Worm (Caenorhabditis elegans) whole organism, young adult: Measurements from ENCODE around the gene feh-1.
A peak's percentile ranks its signal among the peaks of the same experiment; 100 is the strongest.

Experiments
- B0019.2 ChIP-seq: fragments of 200-800 bp; sonication (Bioruptor generic); conservative IDR thresholded peaks from 2 replicates; pipeline ENCODE4 v1.3.6; 2022; ENCODE audit warnings: missing genetic modification reagents, missing genetic modification characterization, missing compliant biosample characterization
- B0035.1 ChIP-seq: sonication (generic microtip); optimal IDR thresholded peaks from 2 replicates; lab custom pipeline; 2016; ENCODE audit warnings: missing genetic modification characterization, mild to moderate bottlenecking, missing compliant biosample characterization, missing genotype, missing genetic modification reagents
- C17E4.6 ChIP-seq: fragments of 200-800 bp; sonication (Bioruptor generic); IDR thresholded peaks from 2 replicates; pipeline ENCODE4 v1.3.6; 2022; ENCODE audit warnings: missing genetic modification reagents, missing genetic modification characterization, missing compliant biosample characterization
- F10E7.11 ChIP-seq: sonication (generic microtip); optimal IDR thresholded peaks from 2 replicates; lab custom pipeline; 2017; ENCODE audit warnings: mild to moderate bottlenecking, missing genetic modification characterization, moderate library complexity, missing compliant biosample characterization
- F23B12.7 ChIP-seq: sonication (generic microtip); optimal IDR thresholded peaks from 2 replicates; lab custom pipeline; 2017; ENCODE audit warnings: missing genetic modification characterization, mild to moderate bottlenecking, missing compliant biosample characterization, antibody characterized with exemption, moderate library complexity; ENCODE audit not compliant: insufficient read depth
- F33H1.4 ChIP-seq: fragments of 200-800 bp; sonication (Bioruptor generic); IDR thresholded peaks from 2 replicates; pipeline ENCODE4 v1.3.6; 2022; ENCODE audit warnings: missing genetic modification reagents, missing genetic modification characterization, missing compliant biosample characterization
- F37B4.10 ChIP-seq: fragments of 200-800 bp; sonication (Bioruptor generic); IDR thresholded peaks from 2 replicates; pipeline ENCODE4 v1.3.6; 2022; ENCODE audit warnings: missing genetic modification characterization, missing compliant biosample characterization
- F57C9.4 ChIP-seq: sonication (generic microtip); optimal IDR thresholded peaks from 2 replicates; lab custom pipeline; 2017; ENCODE audit warnings: mild to moderate bottlenecking, missing genetic modification characterization, missing compliant biosample characterization
- T07F8.4 ChIP-seq: sonication (generic microtip); optimal IDR thresholded peaks from 2 replicates; lab custom pipeline; 2016; ENCODE audit warnings: mild to moderate bottlenecking, missing genetic modification characterization, moderate library complexity, missing compliant biosample characterization
- Y67H2A.10 ChIP-seq: fragments of 200-800 bp; sonication (Bioruptor generic); conservative IDR thresholded peaks from 2 replicates; pipeline ENCODE4 v1.3.6; 2022; ENCODE audit warnings: missing genetic modification reagents, missing genetic modification characterization, missing compliant biosample characterization
- Y79H2A.3 ChIP-seq: fragments of 200-800 bp; sonication (Bioruptor generic); conservative IDR thresholded peaks from 2 replicates; pipeline ENCODE4 v1.3.6; 2022; ENCODE audit warnings: missing genetic modification reagents, missing genetic modification characterization, missing compliant biosample characterization
- akir-1 ChIP-seq: fragments of 200-800 bp; sonication (Bioruptor generic); optimal IDR thresholded peaks from 2 replicates; lab custom pipeline; 2018; ENCODE audit warnings: mild to moderate bottlenecking, missing genetic modification characterization, moderate library complexity, missing compliant biosample characterization
- atf-7 ChIP-seq: sonication (generic microtip); optimal IDR thresholded peaks from 2 replicates; lab custom pipeline; 2017; ENCODE audit warnings: mild to moderate bottlenecking, missing genetic modification characterization, missing compliant biosample characterization
- bed-2 ChIP-seq: fragments of 200-800 bp; sonication (Bioruptor generic); IDR thresholded peaks from 2 replicates; pipeline ENCODE4 v1.3.6; 2022; ENCODE audit warnings: missing genetic modification reagents, missing genetic modification characterization, missing compliant biosample characterization
- ceh-27 ChIP-seq: fragments of 200-800 bp; sonication (Bioruptor generic); optimal IDR thresholded peaks from 2 replicates; lab custom pipeline; 2018; ENCODE audit warnings: mild to moderate bottlenecking, missing genetic modification characterization, moderate library complexity, missing compliant biosample characterization
- ceh-58 ChIP-seq: fragments of 200-800 bp; sonication (Bioruptor generic); IDR thresholded peaks from 2 replicates; pipeline ENCODE4 v1.3.6; 2022; ENCODE audit warnings: missing genetic modification characterization, missing compliant biosample characterization
- ceh-79 ChIP-seq: sonication (generic microtip); optimal IDR thresholded peaks from 2 replicates; lab custom pipeline; 2017; ENCODE audit warnings: mild to moderate bottlenecking, missing genetic modification characterization, missing compliant biosample characterization
- ceh-91 ChIP-seq: fragments of 200-800 bp; sonication (Bioruptor generic); IDR thresholded peaks from 2 replicates; pipeline ENCODE4 v1.3.6; 2022; ENCODE audit warnings: missing genetic modification reagents, missing genetic modification characterization, missing compliant biosample characterization
- die-1 ChIP-seq: sonication (generic microtip); optimal IDR thresholded peaks from 2 replicates; lab custom pipeline; 2016; ENCODE audit warnings: missing genotype, mild to moderate bottlenecking, missing genetic modification characterization, missing compliant biosample characterization
- dpl-1 ChIP-seq: fragments of 150-350 bp; optimal IDR thresholded peaks from 2 replicates; lab custom pipeline; 2014; ENCODE audit warnings: missing biosample characterization, missing genetic modification reagents, missing genetic modification characterization
- efl-1 ChIP-seq: fragments of 150-350 bp; optimal IDR thresholded peaks from 2 replicates; lab custom pipeline; 2014; ENCODE audit warnings: missing biosample characterization, missing genetic modification reagents, missing genetic modification characterization
- ets-4 ChIP-seq: fragments of 200-800 bp; sonication (Bioruptor generic); optimal IDR thresholded peaks from 2 replicates; lab custom pipeline; 2018; ENCODE audit warnings: mild to moderate bottlenecking, missing genetic modification characterization, missing compliant biosample characterization
- him-1 ChIP-seq: sonication (generic microtip); optimal IDR thresholded peaks from 2 replicates; lab custom pipeline; 2016; ENCODE audit warnings: missing genotype, missing genetic modification reagents, missing genetic modification characterization, missing compliant biosample characterization
- hlh-26 ChIP-seq: fragments of 200-800 bp; sonication (Bioruptor generic); conservative IDR thresholded peaks from 2 replicates; pipeline ENCODE4 v1.3.6; 2022; ENCODE audit warnings: missing genetic modification reagents, missing genetic modification characterization, missing compliant biosample characterization
- lin-54 ChIP-seq: fragments of 200-800 bp; sonication (Bioruptor generic); optimal IDR thresholded peaks from 2 replicates; lab custom pipeline; 2018; ENCODE audit warnings: mild to moderate bottlenecking, missing genetic modification characterization, missing compliant biosample characterization
- madf-3 ChIP-seq: fragments of 200-800 bp; sonication (Bioruptor generic); IDR thresholded peaks from 2 replicates; pipeline ENCODE4 v1.3.6; 2022; ENCODE audit warnings: missing genetic modification reagents, missing genetic modification characterization, missing compliant biosample characterization
- madf-6 ChIP-seq: fragments of 200-800 bp; sonication (Bioruptor generic); IDR thresholded peaks from 2 replicates; pipeline ENCODE4 v1.3.6; 2022; ENCODE audit warnings: missing genetic modification reagents, missing genetic modification characterization, missing compliant biosample characterization
- madf-8 ChIP-seq: fragments of 200-800 bp; sonication (Bioruptor generic); conservative IDR thresholded peaks from 2 replicates; pipeline ENCODE4 v1.3.6; 2022; ENCODE audit warnings: missing genetic modification reagents, missing genetic modification characterization, missing compliant biosample characterization
- mes-4 ChIP-seq: sonication (generic microtip); optimal IDR thresholded peaks from 2 replicates; lab custom pipeline; 2016; ENCODE audit warnings: missing genotype, missing genetic modification characterization, missing compliant biosample characterization
- nfyb-1 ChIP-seq: fragments of 200-800 bp; sonication (Bioruptor generic); IDR thresholded peaks from 2 replicates; pipeline ENCODE4 v1.3.6; 2022; ENCODE audit warnings: missing genetic modification reagents, missing genetic modification characterization, missing compliant biosample characterization
- nhr-80 ChIP-seq: sonication (generic microtip); optimal IDR thresholded peaks from 2 replicates; lab custom pipeline; 2016; ENCODE audit warnings: missing genetic modification characterization, missing compliant biosample characterization
- pha-4 ChIP-seq: fragments of 150-350 bp; sonication (generic microtip); optimal IDR thresholded peaks from 2 replicates; lab custom pipeline; 2014; ENCODE audit warnings: missing biosample characterization, missing genetic modification reagents, missing genetic modification characterization
- rcor-1 ChIP-seq: fragments of 200-800 bp; sonication (Bioruptor generic); IDR thresholded peaks from 2 replicates; pipeline ENCODE4 v1.3.6; 2022; ENCODE audit warnings: missing genetic modification reagents, missing genetic modification characterization, missing compliant biosample characterization
- snpc-1.1 ChIP-seq: sonication (generic microtip); optimal IDR thresholded peaks from 2 replicates; lab custom pipeline; 2017; ENCODE audit warnings: missing genetic modification characterization, mild to moderate bottlenecking, missing compliant biosample characterization, antibody characterized with exemption, moderate library complexity, missing genotype, missing genetic modification reagents; ENCODE audit not compliant: insufficient read depth
- snpc-1.3 ChIP-seq: sonication (generic microtip); optimal IDR thresholded peaks from 2 replicates; lab custom pipeline; 2017; ENCODE audit warnings: missing genetic modification characterization, mild to moderate bottlenecking, missing compliant biosample characterization, antibody characterized with exemption, moderate library complexity, missing genotype, missing genetic modification reagents; ENCODE audit not compliant: insufficient read depth
- sptf-2 ChIP-seq: fragments of 200-800 bp; sonication (Bioruptor generic); optimal IDR thresholded peaks from 2 replicates; lab custom pipeline; 2018; ENCODE audit warnings: mild to moderate bottlenecking, missing genetic modification characterization, missing compliant biosample characterization
- tbp1 ChIP-seq: fragments of 200-800 bp; sonication (Bioruptor generic); optimal IDR thresholded peaks from 2 replicates; lab custom pipeline; 2018; ENCODE audit warnings: mild to moderate bottlenecking, missing genetic modification characterization, missing compliant biosample characterization
- unc-130 ChIP-seq: sonication (generic microtip); optimal IDR thresholded peaks from 2 replicates; lab custom pipeline; 2016; ENCODE audit warnings: missing genetic modification reagents, missing genetic modification characterization, missing compliant biosample characterization
- unc-62 ChIP-seq: fragments of 150-350 bp; optimal IDR thresholded peaks from 2 replicates; lab custom pipeline; 2014; ENCODE audit warnings: missing biosample characterization, missing genetic modification reagents, missing genetic modification characterization
- zfh-2 ChIP-seq: fragments of 200-800 bp; sonication (Bioruptor generic); conservative IDR thresholded peaks from 2 replicates; pipeline ENCODE4 v1.3.6; 2022; ENCODE audit warnings: missing genetic modification reagents, missing genetic modification characterization, missing compliant biosample characterization
- ztf-25 ChIP-seq: fragments of 200-800 bp; sonication (Bioruptor generic); IDR thresholded peaks from 2 replicates; pipeline ENCODE4 v1.3.6; 2022; ENCODE audit warnings: missing genetic modification reagents, missing genetic modification characterization, missing compliant biosample characterization

Gene feh-1

DNA sequence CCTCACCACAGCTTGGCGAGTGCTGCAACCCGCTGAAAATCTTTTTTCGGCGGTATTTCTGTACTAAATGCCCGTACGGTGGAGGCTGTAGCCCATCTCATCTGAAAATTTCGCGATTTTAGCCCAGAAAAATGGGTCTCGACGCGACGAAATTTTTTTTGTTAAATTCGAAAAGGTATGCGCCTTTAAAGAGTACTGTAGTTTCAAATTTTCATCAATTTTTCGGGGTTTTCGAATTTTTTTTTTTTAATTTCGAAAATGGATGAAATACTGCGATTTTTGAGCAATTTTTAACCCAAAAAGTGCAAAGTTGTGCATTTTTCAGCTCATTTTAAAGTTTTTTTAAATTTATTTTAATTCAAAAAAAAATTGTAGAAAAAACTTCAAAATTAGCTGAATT lies 21.7 kb downstream of the feh-1 start, which contains the start of gene Y54F10AR.2:
Y54F10AR.2 (minus strand) TSS at position 101 of the 400 bp plus-strand sequence.
- no peak for TF ChIP-seq akir-1 (GFP tag; lab: Kevin White, UChicago)
- TF ChIP-seq snpc-1.1 = no peak
- no peak for TF ChIP-seq ceh-58 (GFP tag; lab: Robert Waterston, UW)
- no peak for TF ChIP-seq hlh-26
- no peak for TF ChIP-seq atf-7 (tag; lab: Kevin White, UChicago)
- TF ChIP-seq ztf-25 (GFP tag; lab: Robert Waterston, UW) = no peak
- TF ChIP-seq efl-1 = no peak
- no peak for TF ChIP-seq F57C9.4 (tag; lab: Kevin White, UChicago)
- no peak for TF ChIP-seq pha-4 (tag; lab: Kevin White, UChicago)
- TF ChIP-seq B0035.1 (tag; lab: Kevin White, UChicago) = no peak
- TF ChIP-seq ceh-27 (GFP tag; lab: Kevin White, UChicago) = no peak

DNA sequence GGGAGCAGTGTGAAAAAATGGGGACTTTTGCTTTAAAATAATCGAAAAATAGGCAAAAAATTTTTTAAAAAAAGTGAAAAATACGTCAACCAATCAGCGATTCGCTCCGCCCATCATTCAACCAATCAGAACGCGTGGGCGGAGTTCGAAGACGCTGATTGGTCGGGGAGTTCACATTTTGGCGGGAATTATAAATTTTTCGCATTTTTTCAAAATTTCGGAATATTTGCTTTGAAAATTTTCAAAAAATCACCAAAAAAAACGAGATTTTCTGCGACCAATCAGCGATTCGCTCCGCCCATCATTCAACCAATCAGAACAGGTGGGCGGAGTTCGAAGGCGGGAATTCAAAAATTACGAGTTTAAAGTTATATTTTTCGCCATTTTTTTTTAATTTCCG lies 22.7 kb downstream of the feh-1 start:
- no peak for TF ChIP-seq lin-54 (GFP tag; lab: Kevin White, UChicago)
- TF ChIP-seq nfyb-1 (GFP tag; lab: Robert Waterston, UW) = peak; percentile 87; the same call in 1 of the 2 replicates
- no peak for TF ChIP-seq zfh-2
- 0 out of 2 replicates have a peak, but pooled peaks have one; percentile 26 for TF ChIP-seq madf-6 (GFP tag; lab: Robert Waterston, UW)

DNA sequence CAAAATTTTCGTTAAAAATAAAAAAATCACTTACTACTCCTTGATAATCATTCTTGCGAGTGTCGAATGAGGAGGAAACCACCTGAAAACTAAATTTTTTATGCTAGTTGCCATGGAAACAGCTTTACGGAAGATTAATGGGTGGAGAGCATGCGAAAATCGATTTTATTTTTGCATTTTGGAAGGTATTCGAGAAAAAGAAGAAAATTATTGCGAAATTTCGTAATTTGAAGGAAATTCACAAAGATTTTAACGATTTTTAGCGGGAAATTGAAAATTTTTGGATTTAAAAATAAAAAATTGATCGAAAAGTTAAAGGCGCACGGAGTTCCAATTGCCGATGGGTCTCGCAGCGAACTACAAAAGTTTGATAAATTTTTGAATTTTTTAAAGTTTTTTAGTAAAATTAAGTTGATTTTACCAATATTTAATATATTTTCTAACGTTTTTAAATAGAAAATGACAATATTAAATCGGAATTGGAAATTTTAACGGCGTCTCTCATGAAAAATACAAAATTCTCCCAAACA lies 26.0 kb downstream of the feh-1 start, which contains the start of gene Y54F10AR.1:
Y54F10AR.1 (minus strand) TSS at position 51 of the 530 bp plus-strand sequence.
- TF ChIP-seq efl-1 (peak; percentile 33), C17E4.6 (no peak), die-1 (tag; lab: Kevin White, UChicago) (no peak), madf-6 (GFP tag; lab: Robert Waterston, UW) (peak; percentile 71; the same call in 1 of the 2 replicates), madf-8 (GFP tag; lab: Robert Waterston, UW) (peak; percentile 44; the same call in 1 of the 2 replicates), dpl-1 (GFP tag; lab: Kevin White, UChicago) (no peak), B0019.2 (no peak), pha-4 (tag; lab: Kevin White, UChicago) (no peak), F33H1.4 (peak; percentile 71), ceh-91 (GFP tag; lab: Robert Waterston, UW) (peak; percentile 34; the same call in 1 of the 2 replicates), tbp1 (GFP tag; lab: Kevin White, UChicago) (no peak)

DNA sequence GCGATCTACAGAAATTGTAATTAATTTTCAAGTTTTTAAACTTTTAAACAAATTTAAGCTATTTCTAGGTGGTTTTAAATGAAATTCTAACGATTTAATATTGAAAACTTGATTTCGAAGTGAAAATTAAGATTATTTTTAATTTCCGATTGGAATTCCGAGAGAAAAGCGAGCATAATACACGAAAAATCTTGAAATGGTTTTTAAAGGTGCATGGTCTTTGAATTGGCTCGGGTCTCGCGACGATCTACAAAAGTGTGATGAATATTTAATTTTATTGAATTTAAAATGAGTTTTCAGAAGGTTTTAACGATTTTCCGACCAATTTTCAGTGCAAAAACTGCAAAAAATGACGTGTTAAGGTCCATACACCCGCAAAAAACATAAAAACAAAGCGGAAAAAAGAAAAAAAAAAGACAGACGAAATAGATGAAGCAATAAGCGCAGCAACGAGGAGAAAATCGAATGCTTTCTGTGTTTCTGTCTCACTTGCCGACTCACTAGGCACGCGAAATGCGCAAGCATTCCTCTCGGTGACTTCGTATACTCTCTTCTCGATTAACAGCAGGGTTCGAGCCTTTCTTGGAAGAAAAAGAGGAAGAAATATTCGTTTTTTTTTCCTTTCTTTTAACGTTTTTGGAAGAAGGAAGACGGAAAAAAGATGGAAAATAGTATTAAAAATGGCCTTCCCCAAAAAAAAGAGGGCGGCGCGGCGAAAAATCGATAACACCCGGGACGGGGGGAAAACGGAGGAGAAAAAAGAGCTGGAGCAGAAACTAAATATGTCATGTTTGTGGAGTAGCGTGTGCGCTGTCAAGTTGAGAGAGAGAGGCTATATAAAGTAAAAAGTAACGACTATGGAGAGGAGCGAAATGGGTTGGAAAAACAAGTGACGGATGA lies 26.9 kb downstream of the feh-1 start:
- no peak for TF ChIP-seq F23B12.7 (tag; lab: Kevin White, UChicago)
- no peak for TF ChIP-seq ets-4 (GFP tag; lab: Kevin White, UChicago)
- no peak for TF ChIP-seq him-1 (tag; lab: Kevin White, UChicago)
- TF ChIP-seq unc-62 (GFP tag; lab: Kevin White, UChicago) = no peak
- no peak for TF ChIP-seq ceh-79 (tag; lab: Kevin White, UChicago)
- no peak for TF ChIP-seq madf-3
- TF ChIP-seq Y67H2A.10 (GFP tag; lab: Robert Waterston, UW) = no peak
- TF ChIP-seq hlh-26 = no peak
- no peak for TF ChIP-seq Y79H2A.3 (GFP tag; lab: Robert Waterston, UW)
- no peak for TF ChIP-seq bed-2 (GFP tag; lab: Robert Waterston, UW)
- TF ChIP-seq rcor-1 = no peak
- TF ChIP-seq F33H1.4 = peak; percentile 88
- TF ChIP-seq unc-130 (GFP tag; lab: Kevin White, UChicago) = no peak
- TF ChIP-seq F10E7.11 (tag; lab: Kevin White, UChicago) = no peak
- TF ChIP-seq sptf-2 (GFP tag; lab: Kevin White, UChicago) = no peak
- no peak for TF ChIP-seq F37B4.10 (GFP tag; lab: Robert Waterston, UW)
- TF ChIP-seq nhr-80 (tag; lab: Kevin White, UChicago) = peak; percentile 67
- no peak for TF ChIP-seq snpc-1.3 (tag; lab: Kevin White, UChicago)
- TF ChIP-seq zfh-2 = peak; percentile 70
- no peak for TF ChIP-seq T07F8.4
- TF ChIP-seq mes-4 (tag; lab: Kevin White, UChicago) = no peak
